Worm (Caenorhabditis elegans) whole organism, midembryonic: ENCODE results near the gene nhr-127.

Experiments used
- T22C8.4 ChIP-seq: fragments of 200-800 bp; sonication (Bioruptor generic); IDR thresholded peaks from 2 replicates; pipeline ENCODE4 v1.3.6; 2022; ENCODE audit warnings: missing genetic modification characterization, missing compliant biosample characterization
- cog-1 ChIP-seq: sonication (generic microtip); optimal IDR thresholded peaks from 2 replicates; lab custom pipeline; 2016; ENCODE audit warnings: missing genetic modification characterization, missing compliant biosample characterization
- flt-1 ChIP-seq: fragments of 200-800 bp; sonication (Bioruptor generic); IDR thresholded peaks from 2 replicates; pipeline ENCODE4 v1.3.6; 2022; ENCODE audit warnings: missing genetic modification characterization, missing compliant biosample characterization
- klf-2 ChIP-seq: fragments of 200-800 bp; sonication (Bioruptor generic); conservative IDR thresholded peaks from 2 replicates; pipeline ENCODE4 v1.3.6; 2022; ENCODE audit warnings: missing genetic modification reagents, missing genetic modification characterization, missing compliant biosample characterization
- med-1 ChIP-seq: sonication (generic microtip); optimal IDR thresholded peaks from 2 replicates; lab custom pipeline; 2017; ENCODE audit warnings: missing genetic modification characterization, mild to moderate bottlenecking, missing compliant biosample characterization, antibody characterized with exemption, missing genetic modification reagents; ENCODE audit not compliant: insufficient read depth
- ref-1 ChIP-seq: fragments of 200-800 bp; sonication (Bioruptor generic); conservative IDR thresholded peaks from 2 replicates; pipeline ENCODE4 v1.3.6; 2022; ENCODE audit warnings: missing genetic modification reagents, missing genetic modification characterization, missing compliant biosample characterization
- tab-1 ChIP-seq: fragments of 200-800 bp; sonication (Bioruptor generic); IDR thresholded peaks from 2 replicates; pipeline ENCODE4 v1.3.6; 2022; ENCODE audit warnings: missing genetic modification characterization, missing compliant biosample characterization
- ztf-23 ChIP-seq: fragments of 200-800 bp; sonication (Bioruptor generic); IDR thresholded peaks from 2 replicates; pipeline ENCODE4 v1.3.6; 2022; ENCODE audit warnings: missing genetic modification reagents, missing genetic modification characterization, missing compliant biosample characterization
- ztf-29 ChIP-seq: fragments of 200-800 bp; sonication (Bioruptor generic); IDR thresholded peaks from 2 replicates; pipeline ENCODE4 v1.3.6; 2022; ENCODE audit warnings: missing genetic modification reagents, missing genetic modification characterization, missing compliant biosample characterization

Gene nhr-127

ce11 chrV:16226581-16226980 is 33.2 kb upstream of the nhr-127 start, which contains the start of gene F11A5.13:
Gene F11A5.13 (minus strand): TSS chrV:16226681.
- TF ChIP-seq tab-1 (GFP tag; lab: Robert Waterston, UW) (no peak), ref-1 (GFP tag; lab: Robert Waterston, UW) (no peak), T22C8.4 (no peak), ztf-23 (GFP tag; lab: Robert Waterston, UW) (no peak)

ce11 chrV:16229439-16229838 is 30.3 kb upstream of the nhr-127 start:
- TF ChIP-seq T22C8.4 (no peak), ref-1 (GFP tag; lab: Robert Waterston, UW) (no peak), med-1 (GFP tag; lab: Kevin White, UChicago) (no peak)

ce11 chrV:16229896-16230295 is 29.9 kb upstream of the nhr-127 start, which contains the start of the genes F21H7.2 and F21H7.12:
Gene F21H7.2 (minus strand): TSS chrV:16229996.
Gene F21H7.12 (plus strand): TSS chrV:16230165.
- TF ChIP-seq ref-1 (GFP tag; lab: Robert Waterston, UW) (no peak), ztf-23 (GFP tag; lab: Robert Waterston, UW) (no peak), klf-2 (GFP tag; lab: Robert Waterston, UW) (no peak), med-1 (GFP tag; lab: Kevin White, UChicago) (no peak), cog-1 (tag; lab: Kevin White, UChicago) (no peak), tab-1 (GFP tag; lab: Robert Waterston, UW) (no peak), ztf-29 (GFP tag; lab: Robert Waterston, UW) (no peak), flt-1 (GFP tag; lab: Robert Waterston, UW) (no peak), T22C8.4 (no peak)

DNA sequence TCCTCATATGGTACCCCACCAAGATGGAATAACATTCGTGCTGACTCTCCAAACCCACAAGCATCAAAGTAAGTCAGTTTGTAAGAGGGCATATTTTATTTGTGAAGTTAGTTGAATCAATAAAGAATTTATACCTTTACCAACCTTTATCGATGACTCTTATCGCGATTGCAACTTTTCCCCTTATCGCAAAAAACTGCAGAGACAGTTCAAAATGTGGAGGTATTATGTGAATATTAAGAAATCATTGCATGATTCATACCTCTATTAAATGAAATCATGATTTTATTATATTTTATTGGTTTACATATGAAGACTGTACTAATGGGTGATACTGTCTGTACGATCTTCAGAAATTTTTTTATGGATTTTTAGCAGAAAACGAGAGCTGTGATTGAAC is 27.6 kb upstream of the nhr-127 start, which contains the start of gene gst-22:
Gene gst-22 (minus strand): TSS at position 103 of the 400 bp plus-strand sequence.
- TF ChIP-seq cog-1 (tag; lab: Kevin White, UChicago), result no peak
- TF ChIP-seq ztf-29 (GFP tag; lab: Robert Waterston, UW), result no peak
- TF ChIP-seq ztf-23 (GFP tag; lab: Robert Waterston, UW), result no peak
- no peak for TF ChIP-seq klf-2 (GFP tag; lab: Robert Waterston, UW)
- no peak for TF ChIP-seq flt-1 (GFP tag; lab: Robert Waterston, UW)
- no peak for TF ChIP-seq med-1 (GFP tag; lab: Kevin White, UChicago)

DNA sequence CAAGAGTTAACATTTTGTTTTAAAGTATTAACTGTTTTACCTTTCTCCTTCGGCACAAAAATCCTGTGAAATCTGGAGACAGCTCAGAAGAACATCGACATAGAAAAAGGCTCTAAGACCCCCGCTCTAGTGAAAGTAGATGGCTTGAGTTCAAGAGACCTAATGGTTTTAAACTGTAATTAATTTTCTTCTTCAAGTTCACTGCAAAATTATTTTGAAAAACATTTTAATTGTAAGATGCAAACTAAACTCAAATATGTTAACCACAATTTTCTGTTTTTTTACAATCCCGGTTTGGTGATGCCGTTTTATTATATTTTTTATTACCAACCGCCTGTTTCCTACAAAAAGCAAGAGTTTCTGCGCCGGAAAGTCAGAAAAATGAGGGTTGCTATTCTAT is 26.2 kb upstream of the nhr-127 start, which contains the start of gene clec-233:
Gene clec-233 (plus strand): TSS at position 301 of the 400 bp plus-strand sequence.
- no peak for TF ChIP-seq klf-2 (GFP tag; lab: Robert Waterston, UW)
- no peak for TF ChIP-seq ref-1 (GFP tag; lab: Robert Waterston, UW)

ce11 chrV:16235135-16235534 is 24.6 kb upstream of the nhr-127 start, which contains the start of gene F21H7.3:
Gene F21H7.3 (minus strand): TSS chrV:16235235.
- TF ChIP-seq ztf-29 (GFP tag; lab: Robert Waterston, UW), result no peak
- TF ChIP-seq cog-1 (tag; lab: Kevin White, UChicago), result no peak
- no peak for TF ChIP-seq flt-1 (GFP tag; lab: Robert Waterston, UW)
- TF ChIP-seq ztf-23 (GFP tag; lab: Robert Waterston, UW), result no peak
- no peak for TF ChIP-seq tab-1 (GFP tag; lab: Robert Waterston, UW)

DNA sequence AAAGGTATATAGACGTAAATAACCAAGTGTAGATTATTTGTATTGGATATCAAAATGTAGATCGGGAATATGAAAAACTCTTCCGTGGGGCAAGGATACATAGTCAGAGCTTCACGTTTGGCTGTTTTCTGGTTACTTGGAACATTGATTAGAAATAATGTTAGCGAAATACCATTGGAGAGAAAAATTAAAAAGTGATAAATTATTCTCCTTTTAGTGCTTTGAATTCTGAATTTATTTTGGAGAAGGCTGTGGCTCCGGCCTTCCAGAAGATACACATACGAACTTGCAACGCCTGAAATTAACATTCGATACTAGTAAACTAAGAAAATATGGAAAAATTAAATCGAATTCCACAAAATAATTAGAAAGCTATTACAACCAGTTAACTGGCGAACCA is 24.1 kb upstream of the nhr-127 start, which contains the start of gene srh-98:
Gene srh-98 (minus strand): TSS at position 101 of the 400 bp plus-strand sequence.
- TF ChIP-seq cog-1 (tag; lab: Kevin White, UChicago) (no peak), ref-1 (GFP tag; lab: Robert Waterston, UW) (no peak)

ce11 chrV:16237223-16237622 is 22.6 kb upstream of the nhr-127 start, which contains the start of gene F21H7.5:
Gene F21H7.5 (plus strand): TSS chrV:16237523.
- TF ChIP-seq cog-1 (tag; lab: Kevin White, UChicago) (no peak), klf-2 (GFP tag; lab: Robert Waterston, UW) (no peak), T22C8.4 (no peak), flt-1 (GFP tag; lab: Robert Waterston, UW) (no peak), ztf-29 (GFP tag; lab: Robert Waterston, UW) (no peak), ztf-23 (GFP tag; lab: Robert Waterston, UW) (no peak), ref-1 (GFP tag; lab: Robert Waterston, UW) (no peak), med-1 (GFP tag; lab: Kevin White, UChicago) (no peak), tab-1 (GFP tag; lab: Robert Waterston, UW) (no peak)

- TF ChIP-seq ztf-23 (GFP tag; lab: Robert Waterston, UW), result no peak
- no peak for TF ChIP-seq med-1 (GFP tag; lab: Kevin White, UChicago)
- TF ChIP-seq ztf-29 (GFP tag; lab: Robert Waterston, UW), result no peak
- TF ChIP-seq tab-1 (GFP tag; lab: Robert Waterston, UW), result no peak
- no peak for TF ChIP-seq ref-1 (GFP tag; lab: Robert Waterston, UW)
- no peak for TF ChIP-seq cog-1 (tag; lab: Kevin White, UChicago)
- TF ChIP-seq T22C8.4, result no peak
- TF ChIP-seq klf-2 (GFP tag; lab: Robert Waterston, UW), result no peak
- TF ChIP-seq flt-1 (GFP tag; lab: Robert Waterston, UW), result no peak
Observed at ce11 chrV:16244078-16244477, 15.7 kb upstream of the nhr-127 start, which contains the start of gene srh-104. Gene srh-104 (minus strand): TSS chrV:16244178.

DNA sequence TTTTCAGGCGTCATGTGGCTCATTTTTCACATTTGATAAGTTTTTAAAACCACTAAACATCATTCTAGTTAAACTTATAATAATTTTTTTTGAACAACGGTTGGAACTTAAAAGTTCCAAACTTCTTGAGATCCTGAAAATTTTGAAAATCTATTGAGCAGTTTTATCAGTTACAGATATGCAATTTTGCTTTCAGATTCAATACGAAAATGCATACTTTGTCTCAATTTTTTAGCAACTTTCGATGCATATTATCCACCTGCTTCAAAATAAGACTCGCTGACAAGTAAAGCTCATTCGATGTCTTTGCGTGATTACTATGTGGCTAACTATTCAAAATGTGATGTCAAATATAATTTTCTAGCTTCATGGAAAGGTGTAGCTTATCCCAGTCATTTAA is 13.2 kb upstream of the nhr-127 start, which contains the start of gene srh-95:
Gene srh-95 (plus strand): TSS at position 301 of the 400 bp plus-strand sequence.
- no peak for TF ChIP-seq cog-1 (tag; lab: Kevin White, UChicago)
- no peak for TF ChIP-seq flt-1 (GFP tag; lab: Robert Waterston, UW)
- no peak for TF ChIP-seq tab-1 (GFP tag; lab: Robert Waterston, UW)
- no peak for TF ChIP-seq ref-1 (GFP tag; lab: Robert Waterston, UW)
- TF ChIP-seq ztf-23 (GFP tag; lab: Robert Waterston, UW), result no peak
- TF ChIP-seq T22C8.4, result no peak
- no peak for TF ChIP-seq med-1 (GFP tag; lab: Kevin White, UChicago)
- TF ChIP-seq klf-2 (GFP tag; lab: Robert Waterston, UW), result no peak
- TF ChIP-seq ztf-29 (GFP tag; lab: Robert Waterston, UW), result no peak
